Fruit fly (Drosophila melanogaster): ENCODE results near the gene iav.

Gene iav

dm6 chrX:6813678-6814077 is at the start of gene iav:
iav (plus strand) TSS chrX:6813978.
- TF ChIP-seq noc (tag; optimal IDR thresholded peaks at IDR 0.05) = no peak

dm6 chrX:6770924-6771323 is 42.9 kb upstream of the iav start, which contains the start of gene Coq7:
Coq7 (plus strand) TSS chrX:6771225.
- peak; percentile 77 for TF ChIP-seq noc (tag; optimal IDR thresholded peaks at IDR 0.05)

- TF ChIP-seq noc (tag; optimal IDR thresholded peaks at IDR 0.05) = no peak
Measured at dm6 chrX:6775622-6776021, 38.2 kb upstream of the iav start.

dm6 chrX:6776274-6776673 is 37.5 kb upstream of the iav start:
- peak; percentile 28 for TF ChIP-seq noc (tag; optimal IDR thresholded peaks at IDR 0.05)

dm6 chrX:6776934-6777333 is 36.8 kb upstream of the iav start:
- no peak for TF ChIP-seq noc (tag; optimal IDR thresholded peaks at IDR 0.05)

dm6 chrX:6777394-6777793 is 36.4 kb upstream of the iav start:
- no peak for TF ChIP-seq noc (tag; optimal IDR thresholded peaks at IDR 0.05)

- TF ChIP-seq noc (tag; optimal IDR thresholded peaks at IDR 0.05) = no peak
Measured at dm6 chrX:6778068-6778467, 35.7 kb upstream of the iav start.

- TF ChIP-seq noc (tag; optimal IDR thresholded peaks at IDR 0.05) = no peak
Measured at dm6 chrX:6778780-6779179, 35.0 kb upstream of the iav start.

dm6 chrX:6779609-6780139 is 34.1 kb upstream of the iav start, which contains the start of gene shf:
shf (minus strand) TSS chrX:6779659.
- no peak for TF ChIP-seq noc (tag; optimal IDR thresholded peaks at IDR 0.05)

dm6 chrX:6790944-6791343 is 22.8 kb upstream of the iav start:
- TF ChIP-seq noc (tag; optimal IDR thresholded peaks at IDR 0.05) = no peak

- TF ChIP-seq noc (tag; optimal IDR thresholded peaks at IDR 0.05) = peak; percentile 43
Measured at dm6 chrX:6791531-6791930, 22.2 kb upstream of the iav start.

dm6 chrX:6792891-6793290 is 20.9 kb upstream of the iav start:
- TF ChIP-seq noc (tag; optimal IDR thresholded peaks at IDR 0.05) = no peak

dm6 chrX:6793390-6793789 is 20.4 kb upstream of the iav start:
- TF ChIP-seq noc (tag; optimal IDR thresholded peaks at IDR 0.05) = peak; percentile 82

- peak; percentile 74 for TF ChIP-seq noc (tag; optimal IDR thresholded peaks at IDR 0.05)
Measured at dm6 chrX:6794190-6794589, 19.6 kb upstream of the iav start.

dm6 chrX:6794826-6795225 is 19.0 kb upstream of the iav start:
- TF ChIP-seq noc (tag; optimal IDR thresholded peaks at IDR 0.05) = no peak

dm6 chrX:6795987-6796691 is 17.6 kb upstream of the iav start:
- TF ChIP-seq noc (tag; optimal IDR thresholded peaks at IDR 0.05) = no peak

- no peak for TF ChIP-seq noc (tag; optimal IDR thresholded peaks at IDR 0.05)
Measured at dm6 chrX:6796972-6797371, 16.8 kb upstream of the iav start.
